Fruit fly (Drosophila melanogaster) whole organism, pupa: Measurements from ENCODE around the gene Npc2d.

Source experiments
- CG10348 ChIP-seq: fragments of 200-800 bp; sonication (Bioruptor generic); IDR thresholded peaks from 2 replicates; pipeline ENCODE4 v1.3.6; 2022; ENCODE audit warnings: missing biosample characterization, missing genetic modification characterization
- CG12605 ChIP-seq: fragments of 200-800 bp; sonication (Bioruptor generic); IDR thresholded peaks from 2 replicates; pipeline ENCODE4 v1.3.6; 2022; ENCODE audit warnings: missing biosample characterization, missing genetic modification characterization
- CG13204 ChIP-seq: fragments of 200-800 bp; sonication (Bioruptor generic); optimal IDR thresholded peaks from 2 replicates; lab custom pipeline; 2018; ENCODE audit warnings: missing biosample characterization, mild to moderate bottlenecking, missing genetic modification characterization, moderate library complexity
- CG14655 ChIP-seq: fragments of 200-800 bp; sonication (Bioruptor generic); optimal IDR thresholded peaks from 3 replicates; lab custom pipeline; 2017; ENCODE audit warnings: mild to moderate bottlenecking, missing biosample characterization, missing genetic modification reagents, missing genetic modification characterization
- CG15710 ChIP-seq: fragments of 200-800 bp; sonication (Bioruptor generic); optimal IDR thresholded peaks from 2 replicates; lab custom pipeline; 2018; ENCODE audit warnings: missing biosample characterization, mild to moderate bottlenecking, missing genetic modification characterization, moderate library complexity
- CG17806 ChIP-seq: fragments of 200-800 bp; sonication (Bioruptor generic); optimal IDR thresholded peaks from 2 replicates; lab custom pipeline; 2018; ENCODE audit warnings: missing biosample characterization, mild to moderate bottlenecking, missing genetic modification characterization, moderate library complexity
- CG32121 ChIP-seq: fragments of 200-800 bp; sonication (Bioruptor generic); IDR thresholded peaks from 2 replicates; pipeline ENCODE4 v1.3.6; 2022; ENCODE audit warnings: missing biosample characterization, missing genetic modification characterization
- CG34367 ChIP-seq: fragments of 200-800 bp; sonication (Bioruptor generic); optimal IDR thresholded peaks from 2 replicates; lab custom pipeline; 2018; ENCODE audit warnings: missing biosample characterization, mild to moderate bottlenecking, missing genetic modification characterization
- CG4496 ChIP-seq: fragments of 200-800 bp; sonication (Bioruptor generic); IDR thresholded peaks from 3 replicates; pipeline ENCODE4 v1.3.6; 2022; ENCODE audit warnings: missing biosample characterization, missing genetic modification characterization
- CG8159 ChIP-seq: fragments of 200-800 bp; sonication (Bioruptor generic); optimal IDR thresholded peaks from 3 replicates; lab custom pipeline; 2018; ENCODE audit warnings: missing biosample characterization, mild to moderate bottlenecking, missing genetic modification characterization, moderate library complexity
- CG8301 ChIP-seq: fragments of 200-800 bp; sonication (Bioruptor generic); optimal IDR thresholded peaks from 2 replicates; lab custom pipeline; 2018; ENCODE audit warnings: missing biosample characterization, mild to moderate bottlenecking, missing genetic modification characterization
- CG9948 ChIP-seq: fragments of 200-800 bp; sonication (Bioruptor generic); optimal IDR thresholded peaks from 2 replicates; lab custom pipeline; 2018; ENCODE audit warnings: missing biosample characterization, mild to moderate bottlenecking, missing genetic modification characterization, moderate library complexity
- D1 ChIP-seq: fragments of 200-800 bp; sonication (Bioruptor generic); optimal IDR thresholded peaks from 2 replicates; lab custom pipeline; 2018; ENCODE audit warnings: missing biosample characterization, mild to moderate bottlenecking, missing genetic modification characterization, moderate library complexity
- EcR ChIP-seq: fragments of 200-800 bp; sonication (Bioruptor generic); optimal IDR thresholded peaks from 3 replicates; lab custom pipeline; 2019; ENCODE audit warnings: missing biosample characterization, missing genetic modification characterization, mild to moderate bottlenecking, moderate library complexity, missing genetic modification reagents
- Ets98B ChIP-seq: fragments of 200-800 bp; sonication (Bioruptor generic); IDR thresholded peaks from 2 replicates; pipeline ENCODE4 v1.3.6; 2022; ENCODE audit warnings: missing biosample characterization, missing genetic modification characterization
- Pif1A ChIP-seq: fragments of 200-800 bp; sonication (Bioruptor generic); optimal IDR thresholded peaks from 3 replicates; lab custom pipeline; 2016; ENCODE audit warnings: missing biosample characterization, missing genetic modification characterization
- Pif1B ChIP-seq: fragments of 200-800 bp; sonication (Bioruptor generic); optimal IDR thresholded peaks from 3 replicates; lab custom pipeline; 2016; ENCODE audit warnings: missing biosample characterization, missing genetic modification characterization
- Snoo ChIP-seq: fragments of 200-800 bp; sonication (Bioruptor generic); optimal IDR thresholded peaks from 3 replicates; lab custom pipeline; 2017; ENCODE audit warnings: missing biosample characterization, mild to moderate bottlenecking, missing genetic modification characterization, inconsistent platforms
- fd96Ca ChIP-seq: fragments of 200-800 bp; sonication (Bioruptor generic); IDR thresholded peaks from 3 replicates; pipeline ENCODE4 v1.3.6; 2022; ENCODE audit warnings: missing biosample characterization, missing genetic modification characterization
- gl ChIP-seq: fragments of 200-800 bp; sonication (Bioruptor generic); optimal IDR thresholded peaks from 2 replicates; lab custom pipeline; 2018; ENCODE audit warnings: missing biosample characterization, mild to moderate bottlenecking, missing genetic modification characterization
- rn ChIP-seq: fragments of 200-800 bp; sonication (Bioruptor generic); IDR thresholded peaks from 2 replicates; pipeline ENCODE4 v1.3.6; 2022; ENCODE audit warnings: missing biosample characterization, missing genetic modification characterization

Gene Npc2d

DNA sequence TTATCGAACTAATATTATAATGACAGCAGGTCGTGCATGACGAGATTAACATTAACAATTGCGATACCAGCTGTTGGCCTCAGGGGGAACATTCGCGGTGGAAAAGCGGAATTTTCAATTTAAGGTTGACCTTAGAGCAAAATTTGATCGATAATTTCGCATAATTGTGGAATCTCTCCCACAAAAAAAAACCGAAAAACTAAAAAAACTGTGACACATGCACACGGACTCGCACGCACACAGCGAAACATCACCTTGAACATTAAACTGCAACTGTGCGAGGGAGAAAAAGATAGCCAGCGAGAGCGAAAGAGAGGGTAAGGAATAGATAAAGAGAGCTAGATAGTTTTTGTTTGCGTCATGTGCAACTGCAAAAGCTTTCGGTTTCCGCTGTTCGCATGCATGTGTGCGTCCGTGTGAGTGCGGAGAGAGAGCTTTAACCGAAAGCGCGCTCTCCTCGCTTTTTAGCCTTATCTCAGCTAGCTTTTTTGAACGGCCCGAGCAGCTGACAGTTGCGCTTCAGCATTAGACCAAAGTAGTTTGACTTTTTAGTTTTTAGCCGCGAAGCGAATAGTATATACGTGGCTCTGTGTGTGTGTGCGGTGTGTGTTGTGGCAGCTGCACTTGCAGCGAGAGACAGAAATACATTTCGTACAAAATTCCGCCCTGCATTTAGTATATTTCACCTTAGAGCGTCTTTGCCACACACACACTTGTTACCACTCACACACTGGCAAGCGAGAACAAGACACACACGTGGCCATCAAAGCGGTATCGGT lies 37.6 kb upstream of the Npc2d start:
- TF ChIP-seq CG12605 (GFP tag; lab: Robert Waterston, UW), result peak; percentile 64; the same call in 1 of the 2 replicates
- peak; percentile 11 for TF ChIP-seq EcR (GFP tag; lab: Kevin White, UChicago)
- TF ChIP-seq CG4496, result peak; percentile 76
- TF ChIP-seq CG15710, result no peak
- TF ChIP-seq Ets98B, result peak; percentile 58; the same call in 1 of the 2 replicates
- TF ChIP-seq, all 21 proteins: peak for 4

- TF ChIP-seq gl (tag; lab: Kevin White, UChicago) (no peak), CG8159 (tag; lab: Kevin White, UChicago) (no peak), Pif1B (GFP tag; lab: Kevin White, UChicago) (no peak), CG17806 (tag; lab: Kevin White, UChicago) (no peak), rn (GFP tag; lab: Robert Waterston, UW) (no peak), CG15710 (no peak), CG9948 (no peak), CG32121 (GFP tag; lab: Robert Waterston, UW) (no peak), fd96Ca (GFP tag; lab: Robert Waterston, UW) (no peak), CG12605 (GFP tag; lab: Robert Waterston, UW) (no peak), CG34367 (tag; lab: Kevin White, UChicago) (no peak)
These were observed 35.6 kb upstream of the Npc2d start for dm6 chr3R:10091513-10091912.

- TF ChIP-seq CG4496 (peak; percentile 31; the same call in 1 of the 3 replicates), Pif1A (GFP tag; lab: Kevin White, UChicago) (no peak)
These were observed 35.0 kb upstream of the Npc2d start for dm6 chr3R:10090906-10091305.

dm6 chr3R:10089171-10089664 lies 33.3 kb upstream of the Npc2d start:
- TF ChIP-seq CG10348 (GFP tag; lab: Robert Waterston, UW), result no peak
- TF ChIP-seq Pif1B (GFP tag; lab: Kevin White, UChicago), result peak; percentile 23
- TF ChIP-seq EcR (GFP tag; lab: Kevin White, UChicago), result peak; percentile 84
- peak; percentile 54; the same call in 1 of the 3 replicates for TF ChIP-seq CG4496
- no peak; the same call in 2 of the 3 replicates for TF ChIP-seq fd96Ca (GFP tag; lab: Robert Waterston, UW)
- TF ChIP-seq Snoo, result peak; percentile 17
- no peak for TF ChIP-seq rn (GFP tag; lab: Robert Waterston, UW)
- TF ChIP-seq Ets98B, result peak; percentile 35; the same call in 1 of the 2 replicates
- TF ChIP-seq CG32121 (GFP tag; lab: Robert Waterston, UW), result no peak
- no peak for TF ChIP-seq CG8301 (tag; lab: Kevin White, UChicago)

DNA sequence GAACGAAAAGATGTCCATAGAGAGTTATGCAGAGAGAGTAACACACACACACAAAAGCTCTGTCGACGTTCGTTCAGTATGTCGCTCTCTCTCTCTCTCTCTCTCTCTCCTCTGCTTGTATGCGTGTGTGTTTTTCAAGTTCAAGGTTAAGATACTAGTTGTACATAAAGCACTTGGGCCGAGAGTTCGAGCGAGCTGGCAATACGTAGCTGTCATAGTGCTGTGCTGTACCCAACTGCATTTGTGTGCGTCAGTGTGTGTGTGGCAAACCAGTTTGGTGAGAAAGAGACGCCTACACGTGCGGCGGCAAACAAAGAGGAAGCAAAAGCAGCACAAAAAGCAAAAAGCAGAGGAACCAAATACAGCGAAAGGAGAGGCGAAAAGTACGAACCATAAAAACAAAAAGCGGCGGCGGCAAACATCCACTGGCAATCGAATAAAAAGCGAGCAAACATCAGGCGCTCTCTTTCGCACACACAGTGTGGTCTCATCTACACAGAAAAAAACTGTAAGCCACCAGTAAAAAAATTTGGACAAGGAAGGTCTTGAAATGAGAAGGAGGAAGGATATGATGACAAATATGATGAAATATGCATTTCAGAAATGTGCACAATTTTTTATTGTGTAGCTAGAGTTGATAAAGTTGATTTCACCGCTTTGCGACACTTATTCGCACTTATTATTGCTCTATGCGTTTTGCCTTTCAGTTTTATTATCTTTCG lies 31.5 kb upstream of the Npc2d start:
- TF ChIP-seq CG12605 (GFP tag; lab: Robert Waterston, UW) (peak; percentile 77), gl (tag; lab: Kevin White, UChicago) (peak; percentile 80), CG13204 (GFP tag; lab: Kevin White, UChicago) (peak; percentile 65), Pif1B (GFP tag; lab: Kevin White, UChicago) (peak; percentile 90), CG9948 (peak; percentile 91), CG8301 (tag; lab: Kevin White, UChicago) (peak; percentile 78), Pif1A (GFP tag; lab: Kevin White, UChicago) (peak; percentile 96), CG10348 (GFP tag; lab: Robert Waterston, UW) (peak; percentile 41; the same call in 1 of the 2 replicates), CG17806 (tag; lab: Kevin White, UChicago) (peak; percentile 91), CG8159 (tag; lab: Kevin White, UChicago) (peak; percentile 89), CG15710 (peak; percentile 89), CG14655 (GFP tag; lab: Kevin White, UChicago) (peak; percentile 83), EcR (GFP tag; lab: Kevin White, UChicago) (peak; percentile 92), D1 (tag; lab: Kevin White, UChicago) (peak; percentile 88), CG4496 (peak; percentile 93), rn (GFP tag; lab: Robert Waterston, UW) (peak; percentile 90), CG32121 (GFP tag; lab: Robert Waterston, UW) (peak; percentile 85), fd96Ca (GFP tag; lab: Robert Waterston, UW) (peak; percentile 93), Ets98B (peak; percentile 81), CG34367 (tag; lab: Kevin White, UChicago) (peak; percentile 89), Snoo (peak; percentile 70)

DNA sequence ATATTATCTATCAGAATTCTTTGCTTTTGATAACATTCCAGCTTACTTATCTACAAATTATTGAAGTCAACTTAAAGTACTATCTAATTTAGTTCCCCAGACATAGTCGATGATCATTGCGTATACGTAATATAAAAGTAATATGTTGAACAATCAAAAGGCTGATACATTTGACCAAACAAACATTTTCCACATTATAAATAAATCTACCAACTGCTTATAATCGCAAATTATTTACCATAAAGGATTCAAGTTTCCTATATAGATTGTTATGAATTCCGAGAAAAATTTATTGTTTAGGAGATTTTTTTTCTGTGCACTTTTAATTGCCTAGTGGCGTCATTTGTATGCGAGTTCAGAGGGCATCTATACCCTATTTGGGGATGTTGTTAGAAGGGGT lies 30.8 kb upstream of the Npc2d start:
- TF ChIP-seq gl (tag; lab: Kevin White, UChicago) (no peak), CG9948 (peak; percentile 2)
- TF ChIP-seq, all 21 proteins: peak for 1
